Worm (Caenorhabditis elegans) whole organism, L1 larva: ENCODE measurements around the gene F46B6.13.

ENCODE experiments used
- Y116A8C.19 ChIP-seq: sonication (generic microtip); optimal IDR thresholded peaks from 2 replicates; lab custom pipeline; 2016; ENCODE audit warnings: missing compliant biosample characterization, missing genetic modification characterization, borderline replicate concordance
- aha-1 ChIP-seq: fragments of 150-350 bp; optimal IDR thresholded peaks from 2 replicates; lab custom pipeline; 2014; ENCODE audit warnings: missing biosample characterization, missing genetic modification characterization
- alr-1 ChIP-seq: fragments of 200-800 bp; sonication (Bioruptor generic); optimal IDR thresholded peaks from 2 replicates; lab custom pipeline; 2018; ENCODE audit warnings: borderline replicate concordance, mild to moderate bottlenecking, missing genetic modification characterization, missing compliant biosample characterization
- ama-1 ChIP-seq: fragments of 150-350 bp; optimal IDR thresholded peaks from 2 replicates; lab custom pipeline; 2014
- blmp-1 ChIP-seq: fragments of 150-350 bp; optimal IDR thresholded peaks from 2 replicates; lab custom pipeline; 2014; ENCODE audit warnings: missing biosample characterization, missing genetic modification characterization
- ceh-82 ChIP-seq, 3 experiments: fragments of 150-350 bp in 1 of 3; sonication (generic microtip) in 2 of 3; optimal IDR thresholded peaks; 2 replicates each; lab custom pipeline; 2014 to 2017; ENCODE audit warnings: missing biosample characterization in 3 of 3, missing genetic modification characterization in 3 of 3
- dpl-1 ChIP-seq, 3 experiments: fragments of 150-350 bp in 2 of 3; sonication (generic microtip) in 1 of 3; optimal IDR thresholded peaks; 2 replicates each; lab custom pipeline; 2014 to 2017; ENCODE audit warnings: missing biosample characterization in 3 of 3, missing genetic modification characterization in 3 of 3, missing genetic modification reagents in 3 of 3
- dsc-1 ChIP-seq: sonication (generic microtip); optimal IDR thresholded peaks from 2 replicates; lab custom pipeline; 2016; ENCODE audit warnings: mild to moderate bottlenecking, missing genetic modification characterization, missing compliant biosample characterization
- efl-1 ChIP-seq, 4 experiments: fragments of 150-350 bp; optimal IDR thresholded peaks in 3 of 4; peaks in 1 of 4; 1 replicate in 1 of 4; 2 replicates in 3 of 4; lab custom pipeline; 2014; ENCODE audit warnings: missing biosample characterization in 2 of 4, missing genetic modification characterization in 2 of 4, missing genetic modification reagents in 2 of 4
- egl-27 ChIP-seq, 2 experiments: fragments of 150-350 bp in 1 of 2; sonication (generic microtip); optimal IDR thresholded peaks; 3 replicates each; lab custom pipeline; 2017 to 2018; ENCODE audit warnings: missing biosample characterization in 2 of 2, missing genetic modification characterization in 2 of 2, missing genetic modification reagents in 2 of 2
- elt-2 ChIP-seq: sonication (generic microtip); optimal IDR thresholded peaks from 2 replicates; lab custom pipeline; 2016; ENCODE audit warnings: missing genetic modification characterization, mild to moderate bottlenecking, inconsistent platforms, missing compliant biosample characterization, missing genetic modification reagents
- ets-5 ChIP-seq: fragments of 200-800 bp; sonication (Bioruptor generic); IDR thresholded peaks from 2 replicates; pipeline ENCODE4 v1.3.6; 2022; ENCODE audit warnings: missing genetic modification characterization, missing compliant biosample characterization
- fkh-4 ChIP-seq: sonication (generic microtip); optimal IDR thresholded peaks from 2 replicates; lab custom pipeline; 2016; ENCODE audit warnings: missing compliant biosample characterization, missing genetic modification characterization, borderline replicate concordance
- fkh-8 ChIP-seq: sonication (generic microtip); optimal IDR thresholded peaks from 2 replicates; lab custom pipeline; 2016; ENCODE audit warnings: mild to moderate bottlenecking, missing genetic modification characterization, missing compliant biosample characterization
- lin-13 ChIP-seq: fragments of 150-350 bp; optimal IDR thresholded peaks from 2 replicates; lab custom pipeline; 2014; ENCODE audit warnings: missing biosample characterization, missing genetic modification reagents, missing genetic modification characterization
- lin-15B ChIP-seq: fragments of 150-350 bp; sonication (generic microtip); optimal IDR thresholded peaks from 3 replicates; lab custom pipeline; 2014; ENCODE audit warnings: missing biosample characterization, missing genetic modification characterization
- lir-3 ChIP-seq: sonication (generic microtip); optimal IDR thresholded peaks from 2 replicates; lab custom pipeline; 2016; ENCODE audit warnings: mild to moderate bottlenecking, missing genetic modification characterization, moderate library complexity, missing compliant biosample characterization; ENCODE audit not compliant: poor library complexity
- lsy-2 ChIP-seq, 2 experiments: fragments of 150-350 bp; optimal IDR thresholded peaks; 2 replicates each; lab custom pipeline; 2014; ENCODE audit warnings: missing biosample characterization in 2 of 2, missing genetic modification characterization in 2 of 2
- mdl-1 ChIP-seq, 2 experiments: fragments of 150-350 bp; optimal IDR thresholded peaks; 2 replicates each; lab custom pipeline; 2014 to 2017; ENCODE audit warnings: missing biosample characterization in 2 of 2, missing genetic modification characterization in 2 of 2, inconsistent platforms in 1 of 2
- mef-2 ChIP-seq: fragments of 150-350 bp; optimal IDR thresholded peaks from 2 replicates; lab custom pipeline; 2014; ENCODE audit warnings: missing biosample characterization, missing genetic modification characterization
- nhr-11 ChIP-seq: fragments of 150-350 bp; optimal IDR thresholded peaks from 2 replicates; lab custom pipeline; 2014; ENCODE audit warnings: missing biosample characterization, missing genetic modification characterization
- nhr-12 ChIP-seq: sonication (generic microtip); optimal IDR thresholded peaks from 2 replicates; lab custom pipeline; 2017; ENCODE audit warnings: missing biosample characterization, missing genetic modification characterization
- nhr-20 ChIP-seq: sonication (generic microtip); optimal IDR thresholded peaks from 2 replicates; lab custom pipeline; 2016; ENCODE audit warnings: mild to moderate bottlenecking, missing genetic modification characterization, missing compliant biosample characterization
- nhr-28 ChIP-seq: fragments of 150-350 bp; optimal IDR thresholded peaks from 2 replicates; lab custom pipeline; 2014; ENCODE audit warnings: missing biosample characterization, missing genetic modification characterization
- nhr-47 ChIP-seq: sonication (generic microtip); optimal IDR thresholded peaks from 2 replicates; lab custom pipeline; 2016; ENCODE audit warnings: mild to moderate bottlenecking, missing genetic modification characterization, moderate library complexity, missing compliant biosample characterization
- nhr-71 ChIP-seq: sonication (generic microtip); optimal IDR thresholded peaks from 2 replicates; lab custom pipeline; 2016; ENCODE audit warnings: mild to moderate bottlenecking, missing genetic modification characterization, moderate library complexity, missing compliant biosample characterization
- nhr-76 ChIP-seq: sonication (generic microtip); optimal IDR thresholded peaks from 2 replicates; lab custom pipeline; 2017; ENCODE audit warnings: missing biosample characterization, missing genetic modification characterization
- nhr-84 ChIP-seq: sonication (generic microtip); optimal IDR thresholded peaks from 2 replicates; lab custom pipeline; 2017; ENCODE audit warnings: missing biosample characterization, missing genetic modification characterization
- nhr-85 ChIP-seq: sonication (generic microtip); peaks from one replicate; lab custom pipeline; 2016; ENCODE audit warnings: missing genetic modification characterization, inconsistent platforms, missing compliant biosample characterization
- nhr-90 ChIP-seq: sonication (generic microtip); optimal IDR thresholded peaks from 2 replicates; lab custom pipeline; 2016; ENCODE audit warnings: mild to moderate bottlenecking, missing genetic modification characterization, missing compliant biosample characterization; ENCODE audit not compliant: poor library complexity
- pqm-1 ChIP-seq: sonication (generic microtip); optimal IDR thresholded peaks from 3 replicates; lab custom pipeline; 2017; ENCODE audit warnings: missing biosample characterization, missing genetic modification characterization
- snpc-4 ChIP-seq: fragments of 150-350 bp; optimal IDR thresholded peaks from 2 replicates; lab custom pipeline; 2014; ENCODE audit warnings: missing biosample characterization, missing genetic modification characterization
- snu-23 ChIP-seq: sonication (generic microtip); optimal IDR thresholded peaks from 2 replicates; lab custom pipeline; 2016; ENCODE audit warnings: missing genetic modification characterization, missing compliant biosample characterization
- sox-4 ChIP-seq: sonication (generic microtip); optimal IDR thresholded peaks from 2 replicates; lab custom pipeline; 2016; ENCODE audit warnings: missing genetic modification characterization, missing compliant biosample characterization
- sup-37 ChIP-seq: fragments of 200-800 bp; sonication (Bioruptor generic); optimal IDR thresholded peaks from 2 replicates; lab custom pipeline; 2018; ENCODE audit warnings: mild to moderate bottlenecking, missing genetic modification characterization, missing compliant biosample characterization
- swsn-7 ChIP-seq: sonication (generic microtip); optimal IDR thresholded peaks from 2 replicates; lab custom pipeline; 2016; ENCODE audit warnings: missing genetic modification characterization, missing compliant biosample characterization
- tbx-2 ChIP-seq: sonication (generic microtip); optimal IDR thresholded peaks from 2 replicates; lab custom pipeline; 2016; ENCODE audit warnings: missing genetic modification characterization, missing compliant biosample characterization
- tlp-1 ChIP-seq: fragments of 150-350 bp; optimal IDR thresholded peaks from 2 replicates; lab custom pipeline; 2014; ENCODE audit warnings: missing biosample characterization, missing genetic modification characterization
- unc-62 ChIP-seq: fragments of 150-350 bp; optimal IDR thresholded peaks from 2 replicates; lab custom pipeline; 2014; ENCODE audit warnings: missing biosample characterization, missing genetic modification reagents, missing genetic modification characterization
- unc-86 ChIP-seq: sonication (generic microtip); optimal IDR thresholded peaks from 2 replicates; lab custom pipeline; 2016; ENCODE audit warnings: missing genetic modification characterization, missing compliant biosample characterization
- xbp-1 ChIP-seq: sonication (generic microtip); optimal IDR thresholded peaks from 2 replicates; lab custom pipeline; 2016; ENCODE audit warnings: missing genetic modification characterization, missing compliant biosample characterization
- ztf-11 ChIP-seq, 2 experiments: sonication (generic microtip); optimal IDR thresholded peaks; 2 replicates each; lab custom pipeline; 2016 to 2017; ENCODE audit warnings: missing genetic modification characterization in 2 of 2, missing biosample characterization in 1 of 2, missing compliant biosample characterization in 1 of 2

Gene F46B6.13

DNA sequence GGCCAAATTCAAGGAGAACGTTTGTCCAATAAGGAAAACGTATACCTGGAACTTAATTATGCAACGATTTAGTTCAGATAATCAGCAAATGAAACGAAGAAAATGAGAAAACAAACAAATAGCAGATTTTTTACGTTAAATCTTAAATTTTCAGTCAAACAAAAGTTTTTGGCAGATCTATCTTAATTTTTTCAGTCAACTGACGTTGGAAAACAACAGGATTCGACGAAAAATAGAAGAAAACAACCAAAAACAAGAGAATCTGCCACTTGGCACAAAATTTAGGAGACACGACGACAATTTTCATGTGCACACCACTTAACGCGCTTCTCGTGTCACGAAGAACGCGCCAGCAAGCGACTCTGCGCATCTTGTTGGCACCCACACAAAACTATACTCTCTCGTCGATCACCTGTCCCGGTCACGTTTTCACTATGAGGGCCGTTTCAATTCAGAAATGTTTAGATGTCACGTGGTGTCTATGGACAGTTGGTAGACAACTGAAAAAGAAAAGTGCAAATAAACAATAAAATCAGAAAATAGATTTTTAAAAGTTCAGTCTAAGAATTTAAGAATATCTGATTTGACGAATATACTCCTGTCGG is 9.2 kb downstream of the F46B6.13 start, which contains the start of gene ztf-7 (continued):
- TF ChIP-seq snu-23 (GFP tag; lab: Kevin White, UChicago) (peak; percentile 99), fkh-4 (tag; lab: Kevin White, UChicago) (peak; percentile 58), lin-15B (tag; lab: Kevin White, UChicago) (peak; percentile 75), nhr-85 (tag; lab: Kevin White, UChicago) (peak; percentile 99), nhr-90 (peak; percentile 98), nhr-76 (tag; lab: Kevin White, UChicago) (no peak), swsn-7 (tag; lab: Kevin White, UChicago) (peak; percentile 98), ets-5 (GFP tag; lab: Robert Waterston, UW) (no peak), lir-3 (tag; lab: Kevin White, UChicago) (peak; percentile 86), unc-86 (peak; percentile 97), tbx-2 (peak; percentile 99), nhr-20 (peak; percentile 100)

ce11 chrV:9786721-9787131 is 12.2 kb downstream of the F46B6.13 start, which contains the start of gene F46B6.6:
Gene F46B6.6, minus strand, starts transcription at chrV:9786868.
- TF ChIP-seq nhr-12 (tag; lab: Kevin White, UChicago) (no peak), sup-37 (no peak), efl-1 (optimal IDR thresholded peaks at IDR 0.05; lab: Kevin White, UChicago) (peak in 1 of 2 experiments; percentile 1), efl-1 (GFP tag; optimal IDR thresholded peaks at IDR 0.05 in 1 of 2; lab: Kevin White, UChicago) (peak in 1 of 2 experiments; percentile 88), ceh-82 (tag; optimal IDR thresholded peaks at IDR 0.05; lab: Kevin White, UChicago) (no peak), nhr-47 (tag; lab: Kevin White, UChicago) (peak; percentile 15), ztf-11 (tag; optimal IDR thresholded peaks at IDR 0.05; lab: Kevin White, UChicago) (peak in 1 of 2 experiments; percentile 5), lsy-2 (tag; optimal IDR thresholded peaks at IDR 0.05; lab: Kevin White, UChicago) (no peak), fkh-4 (tag; lab: Kevin White, UChicago) (no peak), nhr-90 (peak; percentile 7), nhr-11 (tag; lab: Kevin White, UChicago) (no peak), dsc-1 (tag; lab: Kevin White, UChicago) (no peak), unc-62 (GFP tag; lab: Kevin White, UChicago) (no peak), nhr-85 (tag; lab: Kevin White, UChicago) (peak; percentile 39), unc-86 (no peak), nhr-84 (tag; lab: Kevin White, UChicago) (no peak), Y116A8C.19 (tag; lab: Kevin White, UChicago) (no peak), ama-1 (lab: Kevin White, UChicago) (peak; percentile 70), lir-3 (tag; lab: Kevin White, UChicago) (no peak), fkh-8 (tag; lab: Kevin White, UChicago) (no peak), elt-2 (tag; lab: Kevin White, UChicago) (peak; percentile 1)

ce11 chrV:9784215-9784614 is 14.8 kb downstream of the F46B6.13 start:
- no peak for TF ChIP-seq mdl-1 (tag; optimal IDR thresholded peaks at IDR 0.05; lab: Kevin White, UChicago)
- TF ChIP-seq alr-1 (tag; lab: Kevin White, UChicago), result no peak
- no peak for TF ChIP-seq sox-4
- no peak for TF ChIP-seq aha-1 (tag; lab: Kevin White, UChicago)
- no peak for TF ChIP-seq lsy-2 (tag; optimal IDR thresholded peaks at IDR 0.05; lab: Kevin White, UChicago)
- TF ChIP-seq nhr-28 (tag; lab: Kevin White, UChicago), result no peak
- TF ChIP-seq mef-2 (tag; lab: Kevin White, UChicago), result no peak
- TF ChIP-seq egl-27 (tag; optimal IDR thresholded peaks at IDR 0.05; lab: Kevin White, UChicago), result no peak
- TF ChIP-seq pqm-1, result no peak
- no peak for TF ChIP-seq dpl-1 (GFP tag; optimal IDR thresholded peaks at IDR 0.05; lab: Kevin White, UChicago)
- no peak for TF ChIP-seq blmp-1
- no peak for TF ChIP-seq dsc-1 (tag; lab: Kevin White, UChicago)
- no peak for TF ChIP-seq xbp-1 (tag; lab: Kevin White, UChicago)
- no peak for TF ChIP-seq nhr-71
- TF ChIP-seq Y116A8C.19 (tag; lab: Kevin White, UChicago), result no peak
- no peak for TF ChIP-seq tlp-1 (tag; lab: Kevin White, UChicago)
- no peak for TF ChIP-seq snpc-4 (tag; lab: Kevin White, UChicago)
- no peak for TF ChIP-seq lin-13 (GFP tag; lab: Kevin White, UChicago)
